Worm (Caenorhabditis elegans) whole organism, L3 larva: Measurements from ENCODE around the gene myo-2.

Source experiments
- R02D3.7 ChIP-seq: fragments of 150-350 bp; optimal IDR thresholded peaks from 2 replicates; lab custom pipeline; 2014; ENCODE audit warnings: missing biosample characterization, missing genetic modification characterization
- ZK546.5 ChIP-seq: sonication (generic microtip); optimal IDR thresholded peaks from 2 replicates; lab custom pipeline; 2017; ENCODE audit warnings: missing biosample characterization, missing genetic modification characterization
- aly-2 ChIP-seq: fragments of 150-350 bp; optimal IDR thresholded peaks from 2 replicates; lab custom pipeline; 2014; ENCODE audit warnings: missing biosample characterization, missing genetic modification characterization
- ama-1 ChIP-seq: fragments of 150-350 bp; optimal IDR thresholded peaks from 2 replicates; lab custom pipeline; 2018
- ceh-16 ChIP-seq: sonication (generic microtip); optimal IDR thresholded peaks from 2 replicates; lab custom pipeline; 2017; ENCODE audit warnings: missing biosample characterization, missing genetic modification characterization
- ceh-28 ChIP-seq: fragments of 150-350 bp; optimal IDR thresholded peaks from 2 replicates; lab custom pipeline; 2014; ENCODE audit warnings: missing biosample characterization, missing genetic modification reagents, missing genetic modification characterization
- ceh-82 ChIP-seq: fragments of 150-350 bp; optimal IDR thresholded peaks from 2 replicates; lab custom pipeline; 2014; ENCODE audit warnings: missing biosample characterization, missing genetic modification characterization
- ceh-9 ChIP-seq: sonication (generic microtip); optimal IDR thresholded peaks from 2 replicates; lab custom pipeline; 2018; ENCODE audit warnings: missing biosample characterization, missing genetic modification characterization
- daf-12 ChIP-seq: fragments of 150-350 bp; optimal IDR thresholded peaks from 2 replicates; lab custom pipeline; 2014; ENCODE audit warnings: missing biosample characterization, missing genetic modification reagents, missing genetic modification characterization
- egl-27 ChIP-seq: sonication (generic microtip); optimal IDR thresholded peaks from 4 replicates; lab custom pipeline; 2017; ENCODE audit warnings: missing biosample characterization, missing genetic modification reagents, missing genetic modification characterization
- egl-5 ChIP-seq: fragments of 150-350 bp; optimal IDR thresholded peaks from 2 replicates; lab custom pipeline; 2017; ENCODE audit warnings: missing biosample characterization, missing genetic modification reagents, missing genetic modification characterization, inconsistent platforms
- elt-1 ChIP-seq: fragments of 150-350 bp; optimal IDR thresholded peaks from 2 replicates; lab custom pipeline; 2014; ENCODE audit warnings: missing biosample characterization, missing genetic modification characterization
- elt-2 ChIP-seq: sonication (generic microtip); optimal IDR thresholded peaks from 2 replicates; lab custom pipeline; 2016; ENCODE audit warnings: missing genetic modification reagents, mild to moderate bottlenecking, missing genetic modification characterization, missing compliant biosample characterization
- elt-3 ChIP-seq, 3 experiments: fragments of 150-350 bp in 1 of 3; sonication (generic microtip) in 2 of 3; optimal IDR thresholded peaks; 2 replicates in 2 of 3; 4 replicates in 1 of 3; lab custom pipeline; 2014 to 2017; ENCODE audit warnings: missing biosample characterization in 3 of 3, missing genetic modification characterization in 3 of 3
- eor-1 ChIP-seq, 2 experiments: fragments of 150-350 bp; optimal IDR thresholded peaks; 2 replicates each; lab custom pipeline; 2014 to 2018; ENCODE audit warnings: missing biosample characterization in 2 of 2, missing genetic modification characterization in 2 of 2
- fkh-10 ChIP-seq: sonication (generic microtip); optimal IDR thresholded peaks from 2 replicates; lab custom pipeline; 2017; ENCODE audit warnings: missing biosample characterization, missing genetic modification reagents, missing genetic modification characterization
- fkh-2 ChIP-seq: fragments of 150-350 bp; optimal IDR thresholded peaks from 2 replicates; lab custom pipeline; 2014; ENCODE audit warnings: missing biosample characterization, missing genetic modification reagents, missing genetic modification characterization
- fos-1 ChIP-seq: fragments of 150-350 bp; optimal IDR thresholded peaks from 2 replicates; lab custom pipeline; 2014; ENCODE audit warnings: missing biosample characterization, missing genetic modification characterization
- hmg-11 ChIP-seq: sonication (generic microtip); optimal IDR thresholded peaks from 2 replicates; lab custom pipeline; 2016; ENCODE audit warnings: missing genetic modification characterization, missing compliant biosample characterization
- jun-1 ChIP-seq: fragments of 150-350 bp; optimal IDR thresholded peaks from 2 replicates; lab custom pipeline; 2014; ENCODE audit warnings: missing biosample characterization, missing genetic modification reagents, missing genetic modification characterization
- lin-15B ChIP-seq: fragments of 150-350 bp; optimal IDR thresholded peaks from 2 replicates; lab custom pipeline; 2014; ENCODE audit warnings: missing biosample characterization, missing genetic modification characterization
- lin-39 ChIP-seq: fragments of 150-350 bp; optimal IDR thresholded peaks from 2 replicates; lab custom pipeline; 2018; ENCODE audit warnings: missing biosample characterization, missing genetic modification reagents, missing genetic modification characterization
- lsy-12 ChIP-seq: sonication (generic microtip); optimal IDR thresholded peaks from 2 replicates; lab custom pipeline; 2016; ENCODE audit warnings: mild to moderate bottlenecking, missing genetic modification characterization, missing compliant biosample characterization
- mdl-1 ChIP-seq: fragments of 150-350 bp; optimal IDR thresholded peaks from 2 replicates; lab custom pipeline; 2014; ENCODE audit warnings: missing biosample characterization, missing genetic modification characterization
- mml-1 ChIP-seq: fragments of 150-350 bp; sonication (generic microtip); optimal IDR thresholded peaks from 3 replicates; lab custom pipeline; 2014; ENCODE audit warnings: missing biosample characterization, missing genetic modification characterization
- nfya-1 ChIP-seq: sonication (generic microtip); optimal IDR thresholded peaks from 2 replicates; lab custom pipeline; 2017; ENCODE audit warnings: missing genetic modification characterization, mild to moderate bottlenecking, missing compliant biosample characterization, antibody characterized with exemption, moderate library complexity; ENCODE audit not compliant: insufficient read depth
- nhr-11 ChIP-seq: fragments of 150-350 bp; optimal IDR thresholded peaks from 2 replicates; lab custom pipeline; 2014; ENCODE audit warnings: missing biosample characterization, missing genetic modification characterization
- nhr-12 ChIP-seq: fragments of 150-350 bp; optimal IDR thresholded peaks from 2 replicates; lab custom pipeline; 2014; ENCODE audit warnings: missing biosample characterization, missing genetic modification characterization
- nhr-23 ChIP-seq: fragments of 150-350 bp; optimal IDR thresholded peaks from 2 replicates; lab custom pipeline; 2014; ENCODE audit warnings: missing biosample characterization, missing genetic modification reagents, missing genetic modification characterization
- nhr-237 ChIP-seq: fragments of 150-350 bp; optimal IDR thresholded peaks from 2 replicates; lab custom pipeline; 2014; ENCODE audit warnings: missing biosample characterization, missing genetic modification characterization
- nhr-25 ChIP-seq: sonication (generic microtip); optimal IDR thresholded peaks from 2 replicates; lab custom pipeline; 2017; ENCODE audit warnings: missing biosample characterization, missing genetic modification characterization
- nhr-28 ChIP-seq: fragments of 150-350 bp; optimal IDR thresholded peaks from 2 replicates; lab custom pipeline; 2014; ENCODE audit warnings: missing biosample characterization, missing genetic modification characterization
- nhr-43 ChIP-seq: sonication (generic microtip); optimal IDR thresholded peaks from 2 replicates; lab custom pipeline; 2016; ENCODE audit warnings: mild to moderate bottlenecking, missing genetic modification characterization, missing compliant biosample characterization; ENCODE audit not compliant: poor library complexity, severe bottlenecking
- nhr-67 ChIP-seq: fragments of 150-350 bp; optimal IDR thresholded peaks from 2 replicates; lab custom pipeline; 2014; ENCODE audit warnings: missing biosample characterization, missing genetic modification characterization
- nhr-76 ChIP-seq: fragments of 150-350 bp; sonication (generic microtip); optimal IDR thresholded peaks from 5 replicates; lab custom pipeline; 2014; ENCODE audit warnings: missing biosample characterization, missing genetic modification characterization
- nhr-77 ChIP-seq: fragments of 150-350 bp; optimal IDR thresholded peaks from 2 replicates; lab custom pipeline; 2014; ENCODE audit warnings: missing biosample characterization, missing genetic modification characterization
- pha-4 ChIP-seq: fragments of 150-350 bp; optimal IDR thresholded peaks from 2 replicates; lab custom pipeline; 2014; ENCODE audit warnings: missing biosample characterization, missing genetic modification reagents, missing genetic modification characterization
- pqm-1 ChIP-seq: fragments of 150-350 bp; optimal IDR thresholded peaks from 2 replicates; lab custom pipeline; 2017; ENCODE audit warnings: missing biosample characterization, missing genetic modification characterization, inconsistent platforms
- sea-2 ChIP-seq: fragments of 150-350 bp; sonication (generic microtip); optimal IDR thresholded peaks from 4 replicates; lab custom pipeline; 2014; ENCODE audit warnings: missing biosample characterization, missing genetic modification reagents, missing genetic modification characterization
- skn-1 ChIP-seq: fragments of 150-350 bp; optimal IDR thresholded peaks from 2 replicates; lab custom pipeline; 2014; ENCODE audit warnings: missing biosample characterization, missing genetic modification characterization
- snpc-4 ChIP-seq: fragments of 150-350 bp; optimal IDR thresholded peaks from 2 replicates; lab custom pipeline; 2014; ENCODE audit warnings: missing biosample characterization, missing genetic modification characterization
- tbx-2 ChIP-seq: sonication (generic microtip); optimal IDR thresholded peaks from 2 replicates; lab custom pipeline; 2016; ENCODE audit warnings: mild to moderate bottlenecking, missing genetic modification characterization, missing compliant biosample characterization
- unc-39 ChIP-seq: sonication (generic microtip); optimal IDR thresholded peaks from 4 replicates; lab custom pipeline; 2017; ENCODE audit warnings: missing biosample characterization, missing genetic modification characterization
- unc-62 ChIP-seq: fragments of 150-350 bp; sonication (generic microtip); optimal IDR thresholded peaks from 4 replicates; lab custom pipeline; 2014; ENCODE audit warnings: missing biosample characterization, missing genetic modification reagents, missing genetic modification characterization
- zag-1 ChIP-seq: fragments of 150-350 bp; optimal IDR thresholded peaks from 2 replicates; lab custom pipeline; 2014; ENCODE audit warnings: missing biosample characterization, missing genetic modification characterization
- ztf-11 ChIP-seq: fragments of 150-350 bp; optimal IDR thresholded peaks from 2 replicates; lab custom pipeline; 2014; ENCODE audit warnings: missing biosample characterization, missing genetic modification characterization
- ztf-4 ChIP-seq: fragments of 150-350 bp; optimal IDR thresholded peaks from 2 replicates; lab custom pipeline; 2014; ENCODE audit warnings: missing biosample characterization, missing genetic modification characterization

Gene myo-2

ce11 chrX:12510148-12510785 is 42.4 kb downstream of the myo-2 start:
- TF ChIP-seq lsy-12 (peak; percentile 24), lin-39 (tag; lab: Kevin White, UChicago) (peak; percentile 82), ztf-11 (tag; lab: Kevin White, UChicago) (no peak), elt-1 (tag; lab: Kevin White, UChicago) (no peak), elt-2 (tag; lab: Kevin White, UChicago) (no peak), jun-1 (no peak), nhr-11 (tag; lab: Kevin White, UChicago) (peak; percentile 41), ceh-28 (tag; lab: Kevin White, UChicago) (no peak), ztf-4 (tag; lab: Kevin White, UChicago) (peak; percentile 13), skn-1 (no peak), fkh-2 (tag; lab: Kevin White, UChicago) (no peak), nhr-23 (tag; lab: Kevin White, UChicago) (peak; percentile 59), ceh-16 (tag; lab: Kevin White, UChicago) (no peak), fkh-10 (GFP tag; lab: Kevin White, UChicago) (peak; percentile 42), nhr-43 (tag; lab: Kevin White, UChicago) (peak; percentile 50), pqm-1 (tag; lab: Kevin White, UChicago) (no peak), unc-39 (tag; lab: Kevin White, UChicago) (no peak), fos-1 (tag; lab: Kevin White, UChicago) (no peak), nhr-67 (no peak), mml-1 (tag; lab: Kevin White, UChicago) (no peak), sea-2 (no peak), aly-2 (no peak), ama-1 (lab: Kevin White, UChicago) (no peak), eor-1 (tag; optimal IDR thresholded peaks at IDR 0.05; lab: Kevin White, UChicago) (no peak), R02D3.7 (tag; lab: Kevin White, UChicago) (no peak), ceh-82 (tag; lab: Kevin White, UChicago) (peak; percentile 7), nhr-77 (tag; lab: Kevin White, UChicago) (no peak), nhr-12 (no peak), nhr-237 (no peak), nfya-1 (tag; lab: Kevin White, UChicago) (peak; percentile 66), elt-3 (tag; optimal IDR thresholded peaks at IDR 0.05; lab: Kevin White, UChicago) (no peak), unc-62 (GFP tag; lab: Kevin White, UChicago) (peak; percentile 23), snpc-4 (tag; lab: Kevin White, UChicago) (peak; percentile 8), mdl-1 (tag; lab: Kevin White, UChicago) (no peak), tbx-2 (tag; lab: Kevin White, UChicago) (peak; percentile 45), hmg-11 (tag; lab: Kevin White, UChicago) (peak; percentile 69), nhr-28 (tag; lab: Kevin White, UChicago) (no peak), nhr-76 (tag; lab: Kevin White, UChicago) (no peak), pha-4 (tag; lab: Kevin White, UChicago) (no peak), daf-12 (tag; lab: Kevin White, UChicago) (no peak), nhr-25 (tag; lab: Kevin White, UChicago) (peak; percentile 54), lin-15B (tag; lab: Kevin White, UChicago) (no peak), ZK546.5 (tag; lab: Kevin White, UChicago) (no peak), ceh-9 (tag; lab: Kevin White, UChicago) (no peak), egl-5 (peak; percentile 48), zag-1 (tag; lab: Kevin White, UChicago) (no peak), egl-27 (no peak)
